Fruit fly (Drosophila melanogaster) whole organism, prepupa: Measurements from ENCODE around the gene Clic.
A peak's percentile ranks its signal among the peaks of the same experiment; 100 is the strongest.

Experiments
- Blimp-1 ChIP-seq: fragments of 200-800 bp; sonication (Bioruptor generic); optimal IDR thresholded peaks from 3 replicates; lab custom pipeline; 2017; ENCODE audit warnings: missing biosample characterization, missing genetic modification characterization, mild to moderate bottlenecking, moderate library complexity, missing genetic modification reagents
- CG10669 ChIP-seq: fragments of 200-800 bp; sonication (Bioruptor generic); optimal IDR thresholded peaks from 3 replicates; lab custom pipeline; 2018; ENCODE audit warnings: missing biosample characterization, mild to moderate bottlenecking, missing genetic modification characterization, moderate library complexity
- CG11762 ChIP-seq: fragments of 200-800 bp; sonication (Bioruptor generic); optimal IDR thresholded peaks from 3 replicates; lab custom pipeline; 2016; ENCODE audit warnings: missing biosample characterization, missing genetic modification characterization; ENCODE audit not compliant: insufficient read depth
- CG11902 ChIP-seq: fragments of 200-800 bp; sonication (Bioruptor generic); optimal IDR thresholded peaks from 3 replicates; lab custom pipeline; 2016; ENCODE audit warnings: missing biosample characterization, missing genetic modification characterization
- CG15336 ChIP-seq: fragments of 200-800 bp; sonication (Bioruptor generic); IDR thresholded peaks from 2 replicates; pipeline ENCODE4 v1.3.6; 2022; ENCODE audit warnings: missing biosample characterization, missing genetic modification characterization
- CG1621 ChIP-seq: fragments of 200-800 bp; sonication (Bioruptor generic); optimal IDR thresholded peaks from 3 replicates; lab custom pipeline; 2018; ENCODE audit warnings: missing biosample characterization, mild to moderate bottlenecking, missing genetic modification characterization
- CG16779 ChIP-seq: fragments of 200-800 bp; sonication (Bioruptor generic); optimal IDR thresholded peaks from 3 replicates; lab custom pipeline; 2017; ENCODE audit warnings: missing biosample characterization, mild to moderate bottlenecking, missing genetic modification characterization
- CG3032 ChIP-seq: fragments of 200-800 bp; optimal IDR thresholded peaks from 2 replicates; lab custom pipeline; 2019; ENCODE audit warnings: missing biosample characterization, mild to moderate bottlenecking, missing genetic modification characterization, moderate library complexity
- CG31627 ChIP-seq: fragments of 200-800 bp; sonication (Bioruptor generic); optimal IDR thresholded peaks from 3 replicates; lab custom pipeline; 2016; ENCODE audit warnings: missing biosample characterization, missing genetic modification characterization
- CG32006 ChIP-seq: fragments of 200-800 bp; sonication (Bioruptor generic); optimal IDR thresholded peaks from 3 replicates; lab custom pipeline; 2017; ENCODE audit warnings: missing biosample characterization, mild to moderate bottlenecking, missing genetic modification characterization
- CG34406 ChIP-seq: fragments of 200-800 bp; sonication (Bioruptor generic); optimal IDR thresholded peaks from 3 replicates; lab custom pipeline; 2016; ENCODE audit warnings: missing biosample characterization, missing genetic modification characterization
- CG3919 ChIP-seq: fragments of 200-800 bp; sonication (Bioruptor generic); optimal IDR thresholded peaks from 3 replicates; lab custom pipeline; 2016; ENCODE audit warnings: missing biosample characterization, missing genetic modification characterization
- CG4318 ChIP-seq: fragments of 200-800 bp; sonication (Bioruptor generic); optimal IDR thresholded peaks from 3 replicates; lab custom pipeline; 2017; ENCODE audit warnings: missing biosample characterization, mild to moderate bottlenecking, missing genetic modification characterization
- CG6163 ChIP-seq: fragments of 200-800 bp; sonication (Bioruptor generic); IDR thresholded peaks from 3 replicates; pipeline ENCODE4 v1.3.6; 2022; ENCODE audit warnings: missing biosample characterization, missing genetic modification characterization
- CG6276 ChIP-seq: fragments of 200-800 bp; sonication (Bioruptor generic); optimal IDR thresholded peaks from 2 replicates; lab custom pipeline; 2017; ENCODE audit warnings: missing biosample characterization, mild to moderate bottlenecking, missing genetic modification characterization
- CG6854 ChIP-seq: fragments of 200-800 bp; sonication (Bioruptor generic); optimal IDR thresholded peaks from 2 replicates; lab custom pipeline; 2017; ENCODE audit warnings: missing biosample characterization, mild to moderate bottlenecking, missing genetic modification characterization
- CG7368 ChIP-seq: fragments of 200-800 bp; sonication (Bioruptor generic); optimal IDR thresholded peaks from 3 replicates; lab custom pipeline; 2016; ENCODE audit warnings: missing biosample characterization, missing genetic modification characterization
- CG8119 ChIP-seq: fragments of 200-800 bp; sonication (Bioruptor generic); IDR thresholded peaks from 3 replicates; pipeline ENCODE4 v1.3.6; 2022; ENCODE audit warnings: missing biosample characterization, missing genetic modification characterization
- CG8319 ChIP-seq: fragments of 200-800 bp; sonication (Bioruptor generic); optimal IDR thresholded peaks from 3 replicates; lab custom pipeline; 2016; ENCODE audit warnings: missing biosample characterization, missing genetic modification characterization
- CG8632 ChIP-seq: fragments of 200-800 bp; sonication (Bioruptor generic); optimal IDR thresholded peaks from 3 replicates; lab custom pipeline; 2016; ENCODE audit warnings: missing biosample characterization, missing genetic modification characterization
- CG9139 ChIP-seq: fragments of 200-800 bp; sonication (Bioruptor generic); optimal IDR thresholded peaks from 3 replicates; lab custom pipeline; 2017; ENCODE audit warnings: missing biosample characterization, mild to moderate bottlenecking, missing genetic modification characterization
- Eip75B ChIP-seq: fragments of 200-800 bp; sonication (Bioruptor generic); optimal IDR thresholded peaks from 3 replicates; lab custom pipeline; 2016; ENCODE audit warnings: missing biosample characterization, missing genetic modification characterization
- Eip78C ChIP-seq: fragments of 200-800 bp; sonication (Bioruptor generic); peaks from one replicate; lab custom pipeline; 2016; ENCODE audit warnings: missing biosample characterization, missing genetic modification characterization
- Ets96B ChIP-seq: fragments of 200-800 bp; optimal IDR thresholded peaks from 2 replicates; lab custom pipeline; 2019; ENCODE audit warnings: missing biosample characterization, mild to moderate bottlenecking, missing genetic modification characterization, moderate library complexity
- Gug ChIP-seq: fragments of 200-800 bp; sonication (Bioruptor generic); IDR thresholded peaks from 2 replicates; pipeline ENCODE4 v1.3.6; 2022; ENCODE audit warnings: missing biosample characterization, missing genetic modification characterization
- Lpt ChIP-seq: fragments of 200-800 bp; sonication (Bioruptor generic); optimal IDR thresholded peaks from 3 replicates; lab custom pipeline; 2016; ENCODE audit warnings: missing biosample characterization, missing genetic modification characterization
- OdsH ChIP-seq: fragments of 200-800 bp; sonication (Bioruptor generic); optimal IDR thresholded peaks from 3 replicates; lab custom pipeline; 2016; ENCODE audit warnings: missing biosample characterization, missing genetic modification characterization
- Smox ChIP-seq: fragments of 200-800 bp; sonication (Bioruptor generic); optimal IDR thresholded peaks from 3 replicates; lab custom pipeline; 2016; ENCODE audit warnings: missing biosample characterization, missing genetic modification characterization
- Sox102F ChIP-seq: fragments of 200-800 bp; sonication (Bioruptor generic); optimal IDR thresholded peaks from 2 replicates; lab custom pipeline; 2016; ENCODE audit warnings: missing biosample characterization, mild to moderate bottlenecking, missing genetic modification characterization
- Sox14 ChIP-seq: fragments of 200-800 bp; sonication (Bioruptor generic); optimal IDR thresholded peaks from 3 replicates; lab custom pipeline; 2016; ENCODE audit warnings: missing biosample characterization, missing genetic modification characterization
- Sox15 ChIP-seq: fragments of 200-800 bp; sonication (Bioruptor generic); optimal IDR thresholded peaks from 3 replicates; lab custom pipeline; 2016; ENCODE audit warnings: missing biosample characterization, missing genetic modification characterization
- acj6 ChIP-seq: fragments of 200-800 bp; sonication (Bioruptor generic); optimal IDR thresholded peaks from 3 replicates; lab custom pipeline; 2016; ENCODE audit warnings: missing biosample characterization, missing genetic modification characterization
- cyc ChIP-seq: fragments of 200-800 bp; sonication (Bioruptor generic); optimal IDR thresholded peaks from 3 replicates; lab custom pipeline; 2016; ENCODE audit warnings: missing biosample characterization, missing genetic modification characterization
- dac ChIP-seq: fragments of 200-800 bp; sonication (Bioruptor generic); optimal IDR thresholded peaks from 2 replicates; lab custom pipeline; 2017; ENCODE audit warnings: missing biosample characterization, mild to moderate bottlenecking, missing genetic modification characterization
- dsx ChIP-seq: fragments of 200-800 bp; optimal IDR thresholded peaks from 3 replicates; lab custom pipeline; 2019; ENCODE audit warnings: missing biosample characterization, mild to moderate bottlenecking, missing genetic modification characterization, moderate library complexity; ENCODE audit not compliant: poor library complexity, severe bottlenecking
- eg ChIP-seq: fragments of 200-800 bp; sonication (Bioruptor generic); IDR thresholded peaks from 3 replicates; pipeline ENCODE4 v1.3.6; 2022; ENCODE audit warnings: missing biosample characterization, missing genetic modification characterization
- fd59A ChIP-seq: fragments of 200-800 bp; sonication (Bioruptor generic); optimal IDR thresholded peaks from 2 replicates; lab custom pipeline; 2017; ENCODE audit warnings: missing biosample characterization, mild to moderate bottlenecking, missing genetic modification characterization, missing genetic modification reagents
- fd85E ChIP-seq: fragments of 200-800 bp; sonication (Bioruptor generic); optimal IDR thresholded peaks from 3 replicates; lab custom pipeline; 2016; ENCODE audit warnings: missing biosample characterization, missing genetic modification characterization
- fkh ChIP-seq: fragments of 200-800 bp; sonication (Bioruptor generic); optimal IDR thresholded peaks from 3 replicates; lab custom pipeline; 2017; ENCODE audit warnings: missing biosample characterization, mild to moderate bottlenecking, missing genetic modification characterization, moderate library complexity
- net ChIP-seq: fragments of 200-800 bp; sonication (Bioruptor generic); optimal IDR thresholded peaks from 3 replicates; lab custom pipeline; 2016; ENCODE audit warnings: missing biosample characterization, missing genetic modification characterization
- pdm3 ChIP-seq: fragments of 200-800 bp; sonication (Bioruptor generic); optimal IDR thresholded peaks from 3 replicates; lab custom pipeline; 2016; ENCODE audit warnings: missing biosample characterization, missing genetic modification characterization
- salr ChIP-seq, 2 experiments: fragments of 200-800 bp; sonication (Bioruptor generic); optimal IDR thresholded peaks; 3 replicates each; lab custom pipeline; 2016 to 2018; ENCODE audit warnings: missing biosample characterization in 2 of 2, missing genetic modification characterization in 2 of 2, mild to moderate bottlenecking in 1 of 2
- ss ChIP-seq, 2 experiments: fragments of 200-800 bp; sonication (Bioruptor generic); optimal IDR thresholded peaks; 2 replicates in 1 of 2; 3 replicates in 1 of 2; lab custom pipeline; 2017 to 2018; ENCODE audit warnings: mild to moderate bottlenecking in 2 of 2, missing biosample characterization in 2 of 2, missing genetic modification characterization in 2 of 2, moderate library complexity in 1 of 2

Clic gene

DNA sequence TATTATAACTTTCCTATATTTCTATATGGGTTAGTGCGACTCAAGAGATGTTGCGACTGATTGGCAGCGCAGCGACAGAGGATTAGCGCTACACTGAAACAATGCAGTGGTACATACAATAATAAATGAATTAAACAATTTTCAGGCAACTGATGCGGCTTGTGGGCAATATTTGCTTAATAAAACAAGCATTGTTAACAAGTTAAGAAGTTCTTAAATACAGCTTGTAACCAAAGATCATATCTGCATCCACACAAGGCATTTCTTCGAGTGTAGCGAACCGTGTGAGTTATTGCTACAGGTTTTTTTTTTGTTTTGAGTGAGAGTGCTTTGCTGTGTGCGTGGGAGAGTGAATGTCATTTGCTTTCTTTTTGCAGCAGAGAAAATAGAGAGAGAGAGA, 16.8 kb upstream of the Clic start (continued):
- TF ChIP-seq pdm3 (GFP tag; lab: Kevin White, UChicago): peak; percentile 93
- TF ChIP-seq Lpt: peak; percentile 95
- TF ChIP-seq Sox14 (GFP tag; lab: Kevin White, UChicago): peak; percentile 89
- TF ChIP-seq CG10669 (GFP tag; lab: Kevin White, UChicago): peak; percentile 85
- TF ChIP-seq CG8632 (GFP tag; lab: Kevin White, UChicago): peak; percentile 84
- TF ChIP-seq Eip75B (GFP tag; lab: Kevin White, UChicago): peak; percentile 90
- peak; percentile 66 for TF ChIP-seq fd85E (GFP tag; lab: Kevin White, UChicago)
- TF ChIP-seq Ets96B (tag; lab: Kevin White, UChicago): peak; percentile 77
- TF ChIP-seq Eip78C (GFP tag; lab: Kevin White, UChicago): peak; percentile 97
- peak; percentile 90 for TF ChIP-seq CG31627
- TF ChIP-seq CG8319 (GFP tag; lab: Kevin White, UChicago): peak; percentile 76
- TF ChIP-seq acj6: peak; percentile 87
- peak; percentile 64 for TF ChIP-seq CG3032
- TF ChIP-seq CG11762: peak; percentile 88
- peak; percentile 85 for TF ChIP-seq Sox102F
- TF ChIP-seq CG32006 (GFP tag; lab: Kevin White, UChicago): peak; percentile 98
- TF ChIP-seq Blimp-1 (GFP tag; lab: Kevin White, UChicago): peak; percentile 49

DNA sequence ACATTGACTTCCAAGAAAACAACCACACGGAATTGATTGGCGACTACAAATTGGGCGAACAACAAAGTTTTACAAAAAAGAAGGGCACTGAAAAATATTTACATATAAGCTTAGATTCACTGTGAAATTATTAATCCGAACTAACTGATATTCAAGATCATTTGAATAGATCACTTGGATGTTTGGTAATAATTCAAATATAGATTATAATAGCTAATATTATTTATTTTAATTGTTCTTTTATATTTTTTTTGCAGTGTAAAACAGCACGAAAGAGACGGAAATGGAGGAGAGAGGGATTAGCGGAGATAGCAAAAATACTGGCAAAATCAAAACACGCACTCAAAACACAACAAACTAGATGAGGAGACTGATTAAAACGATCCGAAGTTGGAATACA, 16.1 kb upstream of the Clic start:
- TF ChIP-seq dac (GFP tag; lab: Kevin White, UChicago) (no peak), Ets96B (tag; lab: Kevin White, UChicago) (peak; percentile 34), CG32006 (GFP tag; lab: Kevin White, UChicago) (peak; percentile 75), CG8119 (GFP tag; lab: Robert Waterston, UW) (peak; percentile 71), CG6276 (peak; percentile 52), CG3032 (peak; percentile 46), Sox102F (no peak), cyc (GFP tag; lab: Kevin White, UChicago) (no peak), eg (peak; percentile 81), fd59A (no peak), CG34406 (GFP tag; lab: Kevin White, UChicago) (peak; percentile 25), Eip78C (GFP tag; lab: Kevin White, UChicago) (peak; percentile 48), CG7368 (no peak), Eip75B (GFP tag; lab: Kevin White, UChicago) (no peak), CG1621 (no peak), fkh (GFP tag; lab: Kevin White, UChicago) (no peak), CG9139 (no peak), CG31627 (no peak), CG16779 (no peak), CG4318 (GFP tag; lab: Kevin White, UChicago) (peak; percentile 46), CG6854 (GFP tag; lab: Kevin White, UChicago) (no peak), CG6163 (peak; percentile 61; the same call in 2 of the 3 replicates), net (GFP tag; lab: Kevin White, UChicago) (no peak), CG3919 (GFP tag; lab: Kevin White, UChicago) (no peak), CG15336 (GFP tag; lab: Robert Waterston, UW) (peak; percentile 64; the same call in 1 of the 2 replicates), salr (GFP tag; optimal IDR thresholded peaks at IDR 0.05; lab: Kevin White, UChicago) (no peak), dsx (GFP tag; lab: Kevin White, UChicago) (peak; percentile 61), fd85E (GFP tag; lab: Kevin White, UChicago) (no peak), Sox14 (GFP tag; lab: Kevin White, UChicago) (no peak), Gug (GFP tag; lab: Robert Waterston, UW) (no peak), OdsH (peak; percentile 26), Smox (no peak), ss (GFP tag; optimal IDR thresholded peaks at IDR 0.05; lab: Kevin White, UChicago) (peak in 1 of 2 experiments; percentile 2), CG8632 (GFP tag; lab: Kevin White, UChicago) (peak; percentile 16), CG11902 (GFP tag; lab: Kevin White, UChicago) (no peak), Sox15 (GFP tag; lab: Kevin White, UChicago) (no peak), CG10669 (GFP tag; lab: Kevin White, UChicago) (no peak)
- TF ChIP-seq, all 60 proteins: peak for 15
